Fruit fly (Drosophila melanogaster): Measurements from ENCODE around the gene CG12112.

The CG12112 gene

DNA sequence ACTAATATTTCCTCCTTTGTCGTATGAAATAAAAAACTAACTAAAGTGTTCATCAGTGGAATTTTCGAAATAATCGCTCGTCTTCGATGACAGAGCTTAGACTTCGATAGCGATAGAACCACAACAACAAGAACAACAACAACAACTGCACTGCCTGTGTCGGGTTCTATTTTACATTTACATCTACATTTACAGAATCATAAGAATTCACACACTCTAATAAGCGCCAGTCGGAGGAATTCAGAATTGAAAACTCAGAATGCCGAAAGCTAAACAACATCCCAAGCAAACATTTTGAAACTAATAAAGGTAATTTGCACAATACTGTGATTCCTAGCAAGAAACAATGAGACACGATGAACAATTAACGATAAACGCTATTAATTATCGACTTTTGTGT lies 5.7 kb downstream of the CG12112 start:
- TF ChIP-seq EcR (GFP tag; optimal IDR thresholded peaks at IDR 0.05), result no peak

DNA sequence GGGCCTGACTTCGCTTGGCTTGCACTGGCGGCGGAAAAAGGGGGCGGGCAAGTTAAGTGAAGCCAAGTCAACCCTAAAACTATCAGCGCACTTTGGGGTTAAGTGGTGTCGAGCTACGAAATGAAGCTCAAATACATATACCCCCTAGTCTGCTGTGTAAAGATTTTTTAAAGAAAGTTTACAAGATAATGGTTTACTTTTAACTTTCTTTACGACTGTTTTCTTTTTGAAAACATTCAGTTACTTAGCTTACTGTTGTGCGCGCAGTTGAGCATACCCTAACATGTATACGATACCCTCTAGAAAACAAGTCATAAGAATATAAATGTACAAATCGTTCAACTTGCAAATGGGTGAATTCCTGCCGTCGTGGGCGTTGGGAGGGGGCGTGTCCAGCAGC lies 17.3 kb downstream of the CG12112 start:
- TF ChIP-seq pan (optimal IDR thresholded peaks at IDR 0.05) (no peak), Dll (optimal IDR thresholded peaks at IDR 0.05) (no peak)

DNA sequence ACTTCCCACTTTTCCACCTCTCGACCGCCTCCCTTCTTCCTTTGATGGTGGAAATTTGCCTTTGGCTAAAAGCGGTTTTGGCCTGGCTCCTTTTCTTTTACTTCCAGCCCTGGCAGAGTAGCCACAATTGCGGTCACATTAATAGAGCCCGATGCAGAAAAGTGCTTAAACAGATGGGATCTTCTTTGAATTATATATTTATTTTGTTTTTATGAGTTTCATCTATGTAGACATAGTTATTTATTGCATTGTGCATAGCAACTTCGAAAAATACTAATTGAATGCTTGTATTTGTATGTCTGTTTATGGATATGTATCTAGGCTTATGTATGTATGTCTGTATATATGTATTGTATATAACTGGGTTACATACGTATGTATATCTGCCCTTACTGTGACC lies 18.0 kb downstream of the CG12112 start:
- no peak for TF ChIP-seq CG8478 (optimal IDR thresholded peaks at IDR 0.05)
- TF ChIP-seq pan (optimal IDR thresholded peaks at IDR 0.05), result no peak
- no peak for TF ChIP-seq Dll (optimal IDR thresholded peaks at IDR 0.05)
- TF ChIP-seq psq (optimal IDR thresholded peaks at IDR 0.05), result no peak
- TF ChIP-seq EcR (GFP tag; optimal IDR thresholded peaks at IDR 0.05), result no peak
- TF ChIP-seq usp (GFP tag; optimal IDR thresholded peaks at IDR 0.05), result no peak

DNA sequence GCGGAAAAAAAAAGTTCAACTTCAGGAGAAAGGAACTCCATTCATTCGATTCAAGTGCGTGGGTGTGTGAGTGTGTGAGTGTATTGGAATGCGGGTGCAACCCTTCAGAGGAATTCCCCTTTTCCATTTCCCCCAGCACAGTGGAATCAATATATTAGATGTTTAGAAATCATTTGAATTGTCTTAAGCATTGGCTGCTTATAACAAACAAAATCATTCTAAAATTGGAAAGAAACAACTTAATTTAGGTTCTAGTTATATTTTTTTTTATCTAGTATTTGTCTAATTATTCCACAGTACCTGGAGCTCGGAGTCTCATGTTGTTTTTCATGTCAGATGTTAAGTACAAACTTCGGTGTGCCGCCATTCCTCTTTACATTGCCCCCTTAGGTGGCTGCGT lies 21.0 kb downstream of the CG12112 start:
- TF ChIP-seq EcR (GFP tag; optimal IDR thresholded peaks at IDR 0.05) (no peak), psq (optimal IDR thresholded peaks at IDR 0.05) (no peak), CG8478 (optimal IDR thresholded peaks at IDR 0.05) (no peak), pan (optimal IDR thresholded peaks at IDR 0.05) (no peak), usp (GFP tag; optimal IDR thresholded peaks at IDR 0.05) (no peak), Dll (optimal IDR thresholded peaks at IDR 0.05) (no peak)

DNA sequence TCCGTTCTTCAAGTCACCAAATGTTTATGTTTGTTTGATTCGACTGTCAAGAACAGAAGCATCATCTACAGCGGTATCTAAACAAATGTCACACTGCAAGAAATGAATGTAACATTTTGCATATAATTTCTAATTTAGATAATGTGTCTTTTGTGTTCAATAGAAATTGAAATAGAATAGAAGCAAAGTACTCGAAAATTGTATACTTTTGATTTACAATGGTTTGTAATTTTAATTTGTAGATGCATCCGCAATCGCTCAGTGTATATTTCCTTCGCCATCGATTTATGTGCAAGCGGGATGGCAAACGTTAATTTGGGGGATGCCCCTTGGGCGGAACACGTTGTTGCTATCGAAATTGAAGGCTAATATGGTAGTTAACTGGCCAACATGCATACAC lies 21.8 kb downstream of the CG12112 start:
- no peak for TF ChIP-seq CG8478 (optimal IDR thresholded peaks at IDR 0.05)
- TF ChIP-seq usp (GFP tag; optimal IDR thresholded peaks at IDR 0.05), result no peak
- TF ChIP-seq EcR (GFP tag; optimal IDR thresholded peaks at IDR 0.05), result no peak
- TF ChIP-seq Dll (optimal IDR thresholded peaks at IDR 0.05), result no peak
- no peak for TF ChIP-seq psq (optimal IDR thresholded peaks at IDR 0.05)
- no peak for TF ChIP-seq pan (optimal IDR thresholded peaks at IDR 0.05)

DNA sequence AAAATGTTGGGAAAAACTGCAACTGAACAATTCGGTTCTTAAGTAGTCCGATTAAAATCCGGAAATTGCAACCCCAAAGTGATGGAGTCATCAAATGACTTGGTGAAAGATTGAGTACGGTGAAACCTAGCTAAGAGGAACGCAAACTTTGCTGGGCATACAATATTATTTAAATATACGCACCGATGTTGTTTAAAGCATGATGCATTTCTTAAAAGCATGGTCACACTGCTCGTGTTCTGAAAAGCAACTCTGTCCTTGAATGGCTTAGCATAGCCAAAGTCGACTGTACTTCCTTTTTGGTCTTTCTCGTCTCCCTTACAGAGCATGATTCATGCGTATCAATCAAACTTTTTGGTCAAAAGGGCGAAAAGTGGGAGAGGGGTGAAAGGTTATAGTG lies 23.3 kb downstream of the CG12112 start:
- TF ChIP-seq usp (GFP tag; optimal IDR thresholded peaks at IDR 0.05) (no peak), psq (optimal IDR thresholded peaks at IDR 0.05) (no peak), pan (optimal IDR thresholded peaks at IDR 0.05) (no peak), EcR (GFP tag; optimal IDR thresholded peaks at IDR 0.05) (no peak)

DNA sequence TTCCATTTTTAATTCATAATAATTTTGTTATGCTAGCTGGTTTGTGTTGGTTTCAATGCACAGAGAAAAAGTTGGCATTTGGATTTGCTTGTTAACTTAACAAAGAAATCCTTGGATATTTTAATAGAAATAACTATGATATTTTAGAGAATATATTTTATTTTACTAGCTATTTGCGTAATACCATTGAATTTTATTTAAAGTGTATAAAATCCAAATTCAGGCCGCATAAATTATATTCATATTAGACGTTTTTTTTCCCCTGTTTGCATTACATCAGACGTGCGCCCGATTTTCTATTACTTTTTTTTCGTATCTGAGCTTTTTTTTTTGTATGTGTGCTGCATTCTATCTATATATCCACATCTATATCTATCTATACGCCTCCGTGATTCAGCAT lies 25.3 kb downstream of the CG12112 start:
- TF ChIP-seq CG8478 (optimal IDR thresholded peaks at IDR 0.05), result no peak
- TF ChIP-seq psq (optimal IDR thresholded peaks at IDR 0.05), result no peak
- no peak for TF ChIP-seq usp (GFP tag; optimal IDR thresholded peaks at IDR 0.05)
- TF ChIP-seq Dll (optimal IDR thresholded peaks at IDR 0.05), result no peak
- TF ChIP-seq pan (optimal IDR thresholded peaks at IDR 0.05), result no peak

DNA sequence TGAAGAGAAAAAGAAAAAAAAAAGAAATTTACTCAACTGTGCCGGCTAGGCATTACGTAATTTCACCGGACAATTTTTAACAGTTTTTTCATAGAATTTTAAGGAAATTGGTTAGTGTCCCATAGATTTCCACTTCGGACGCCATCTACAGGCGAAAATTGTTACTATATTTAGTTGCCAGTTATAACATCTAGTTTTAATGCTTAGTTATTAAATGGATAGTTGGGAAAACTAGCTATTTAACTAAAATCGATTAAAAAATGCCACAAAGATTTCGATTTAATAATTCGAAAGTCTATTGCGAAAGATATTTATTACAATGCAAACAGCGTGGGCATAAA lies 25.7 kb downstream of the CG12112 start:
- TF ChIP-seq CG8478 (optimal IDR thresholded peaks at IDR 0.05) (no peak), EcR (GFP tag; optimal IDR thresholded peaks at IDR 0.05) (no peak), psq (optimal IDR thresholded peaks at IDR 0.05) (no peak), Dll (optimal IDR thresholded peaks at IDR 0.05) (no peak), usp (GFP tag; optimal IDR thresholded peaks at IDR 0.05) (no peak), pan (optimal IDR thresholded peaks at IDR 0.05) (no peak)

DNA sequence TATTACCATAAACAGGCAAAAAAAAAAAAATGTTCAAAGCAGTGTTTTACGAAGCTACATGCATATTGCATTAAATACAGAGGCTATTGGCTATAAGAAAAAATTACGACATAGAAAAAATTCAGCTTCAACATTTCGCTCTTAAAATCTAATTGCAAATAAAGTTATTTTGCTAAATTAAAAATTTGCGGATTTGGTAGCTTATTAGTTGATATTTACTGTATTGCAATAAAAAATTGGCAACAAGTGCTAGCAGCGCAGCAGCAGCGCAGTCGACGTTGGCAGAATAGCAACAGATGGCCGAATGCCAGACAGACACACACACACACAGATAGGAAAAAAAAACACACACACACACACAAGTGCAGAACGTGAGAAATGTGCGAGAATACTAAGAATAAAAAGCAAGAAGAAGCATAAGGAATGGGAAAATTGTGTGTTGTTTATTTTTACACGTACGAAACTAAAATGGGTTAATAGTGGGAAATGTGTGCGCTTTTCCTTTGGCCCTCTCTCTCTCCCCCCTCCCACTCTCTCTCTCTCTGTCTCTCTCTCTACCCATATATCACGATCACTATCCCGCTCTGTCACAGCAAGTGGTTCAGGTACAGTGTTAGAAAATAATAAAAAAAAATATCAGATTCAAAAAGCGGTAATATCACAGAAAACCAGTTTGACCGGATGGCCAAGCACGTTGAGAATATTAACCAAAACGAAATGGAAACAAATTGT lies 26.2 kb downstream of the CG12112 start:
- no peak for TF ChIP-seq usp (GFP tag; optimal IDR thresholded peaks at IDR 0.05)
- TF ChIP-seq Dll (optimal IDR thresholded peaks at IDR 0.05), result no peak
- TF ChIP-seq psq (optimal IDR thresholded peaks at IDR 0.05), result no peak
- no peak for TF ChIP-seq EcR (GFP tag; optimal IDR thresholded peaks at IDR 0.05)
- no peak for TF ChIP-seq pan (optimal IDR thresholded peaks at IDR 0.05)
- TF ChIP-seq CG8478 (optimal IDR thresholded peaks at IDR 0.05), result no peak

DNA sequence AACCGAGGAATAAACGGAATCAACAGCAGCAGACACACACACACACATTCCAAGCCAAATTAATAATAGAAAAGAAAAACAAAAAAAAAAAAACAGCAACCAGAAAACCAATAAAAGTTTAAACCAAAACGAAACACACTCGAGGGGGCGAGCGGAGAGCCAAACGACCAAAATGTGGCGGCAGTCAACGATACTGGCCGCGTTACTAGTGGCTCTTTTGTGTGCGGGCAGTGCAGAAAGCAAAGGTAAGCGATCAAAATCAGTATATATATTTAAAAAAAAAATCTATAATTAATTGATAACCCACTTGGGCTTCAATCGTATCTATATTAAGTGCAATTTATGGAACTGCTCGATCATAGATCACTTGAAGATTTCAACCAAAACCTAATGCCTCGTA lies 28.2 kb downstream of the CG12112 start:
- TF ChIP-seq usp (GFP tag; optimal IDR thresholded peaks at IDR 0.05) (no peak), EcR (GFP tag; optimal IDR thresholded peaks at IDR 0.05) (no peak), CG8478 (optimal IDR thresholded peaks at IDR 0.05) (no peak), pan (optimal IDR thresholded peaks at IDR 0.05) (no peak), Dll (optimal IDR thresholded peaks at IDR 0.05) (no peak), psq (optimal IDR thresholded peaks at IDR 0.05) (no peak)

DNA sequence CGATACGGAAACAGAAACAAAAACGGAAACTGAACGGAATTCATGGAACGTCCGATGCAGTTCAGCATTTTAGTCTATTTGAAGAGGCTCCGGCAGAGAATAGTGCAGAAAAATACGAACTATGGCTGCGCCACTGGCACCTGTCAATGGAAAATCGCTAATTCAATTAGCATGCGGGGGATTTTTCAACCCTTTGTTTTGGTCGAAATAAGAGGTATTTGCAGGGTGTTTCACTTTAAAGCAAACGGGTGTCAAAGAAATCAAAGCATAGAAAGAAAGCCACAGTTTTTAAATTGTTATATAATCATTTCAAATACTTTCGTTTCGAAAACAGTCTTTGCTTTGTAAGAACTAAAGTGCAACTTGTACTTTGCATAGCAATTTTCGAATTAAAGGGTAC lies 30.4 kb downstream of the CG12112 start, which contains the start of gene PIP82:
Gene PIP82 (minus strand): TSS at position 101 of the 400 bp plus-strand sequence.
- no peak for TF ChIP-seq CG8478 (optimal IDR thresholded peaks at IDR 0.05)
- no peak for TF ChIP-seq psq (optimal IDR thresholded peaks at IDR 0.05)
- no peak for TF ChIP-seq Dll (optimal IDR thresholded peaks at IDR 0.05)

DNA sequence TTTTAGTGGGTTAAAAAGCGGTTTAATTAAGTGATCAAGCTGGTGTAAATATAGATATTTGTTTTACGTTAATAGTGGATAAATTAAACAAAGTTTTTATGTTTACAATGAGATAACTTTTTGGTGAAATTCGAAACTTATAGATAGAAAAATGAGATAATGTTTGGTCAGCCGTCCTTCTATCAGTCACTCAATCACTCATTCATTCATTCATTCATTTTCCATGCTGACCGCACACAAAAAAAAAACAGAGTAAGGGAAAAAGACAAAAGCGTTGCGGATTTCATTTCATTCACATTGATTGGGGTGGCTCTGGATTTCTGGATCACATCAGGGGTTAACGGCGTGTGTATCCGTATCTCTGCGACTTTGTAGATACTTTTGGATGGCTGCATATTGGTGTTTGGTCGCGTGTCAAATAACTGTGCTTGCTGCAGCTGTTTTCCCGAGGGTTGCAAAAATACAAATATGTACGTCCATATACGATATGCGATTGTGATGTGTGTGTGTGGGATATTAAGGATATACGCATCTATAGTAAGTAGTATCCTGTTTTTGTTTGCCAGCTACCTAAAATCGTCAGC lies 36.3 kb downstream of the CG12112 start:
- TF ChIP-seq pan (optimal IDR thresholded peaks at IDR 0.05), result no peak
- TF ChIP-seq EcR (GFP tag; optimal IDR thresholded peaks at IDR 0.05), result no peak
- no peak for TF ChIP-seq usp (GFP tag; optimal IDR thresholded peaks at IDR 0.05)
- TF ChIP-seq Dll (optimal IDR thresholded peaks at IDR 0.05), result no peak
- TF ChIP-seq psq (optimal IDR thresholded peaks at IDR 0.05), result no peak
- TF ChIP-seq CG8478 (optimal IDR thresholded peaks at IDR 0.05), result no peak

DNA sequence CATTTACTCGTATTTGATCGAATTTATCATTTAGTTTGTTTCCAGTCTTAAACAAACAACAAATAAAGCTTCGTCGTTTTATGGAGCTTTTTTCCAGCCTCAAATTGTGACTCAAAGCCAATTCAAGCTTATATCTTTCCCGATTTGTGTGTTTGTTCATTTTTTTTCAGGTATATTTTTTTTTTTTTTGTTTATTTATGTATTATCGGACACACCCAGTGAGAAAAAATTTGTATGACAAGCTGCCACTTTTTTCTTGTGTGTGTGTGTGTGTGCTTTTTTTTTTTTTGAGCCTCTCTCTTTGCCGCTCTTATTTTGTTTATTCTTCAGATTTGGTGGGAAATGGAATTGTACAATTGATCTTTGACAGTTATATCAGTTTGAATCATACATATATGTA lies 37.5 kb downstream of the CG12112 start:
- no peak for TF ChIP-seq CG8478 (optimal IDR thresholded peaks at IDR 0.05)
- no peak for TF ChIP-seq pan (optimal IDR thresholded peaks at IDR 0.05)
- no peak for TF ChIP-seq usp (GFP tag; optimal IDR thresholded peaks at IDR 0.05)
- TF ChIP-seq psq (optimal IDR thresholded peaks at IDR 0.05), result no peak
- TF ChIP-seq EcR (GFP tag; optimal IDR thresholded peaks at IDR 0.05), result no peak
- no peak for TF ChIP-seq Dll (optimal IDR thresholded peaks at IDR 0.05)
